Fruit fly (Drosophila melanogaster) whole organism, embryonic: Measurements from ENCODE around the gene Oatp74D.

Experiments used
- Bgb ChIP-seq: fragments of 200-800 bp; sonication (Bioruptor generic); IDR thresholded peaks from 2 replicates; pipeline ENCODE4 v1.3.6; 2022; ENCODE audit warnings: missing biosample characterization, missing genetic modification characterization; ENCODE audit not compliant: partially characterized antibody
- CG1529 ChIP-seq: fragments of 200-800 bp; sonication (Bioruptor generic); optimal IDR thresholded peaks from 3 replicates; lab custom pipeline; 2018; ENCODE audit warnings: missing biosample characterization, missing genetic modification characterization
- CG1647 ChIP-seq: fragments of 200-800 bp; sonication (Bioruptor generic); optimal IDR thresholded peaks from 3 replicates; lab custom pipeline; 2016; ENCODE audit warnings: missing biosample characterization, missing genetic modification characterization
- CG43689 ChIP-seq: fragments of 200-800 bp; sonication (Bioruptor generic); IDR thresholded peaks from 2 replicates; pipeline ENCODE4 v1.3.6; 2022; ENCODE audit warnings: missing biosample characterization, missing genetic modification characterization
- CkIIα-i1 ChIP-seq: fragments of 200-800 bp; sonication (Bioruptor generic); IDR thresholded peaks from 2 replicates; pipeline ENCODE4 v1.3.6; 2022; ENCODE audit warnings: missing biosample characterization, missing genetic modification characterization
- Nf-YC ChIP-seq: fragments of 200-800 bp; optimal IDR thresholded peaks from 3 replicates; lab custom pipeline; 2019; ENCODE audit warnings: missing biosample characterization, mild to moderate bottlenecking, missing genetic modification characterization, moderate library complexity
- TFAM ChIP-seq: fragments of 200-800 bp; sonication (Bioruptor generic); optimal IDR thresholded peaks from 2 replicates; lab custom pipeline; 2017; ENCODE audit warnings: missing biosample characterization, missing genetic modification characterization, inconsistent platforms
- ap ChIP-seq: fragments of 200-800 bp; sonication (Bioruptor generic); IDR thresholded peaks from 2 replicates; pipeline ENCODE4 v1.3.6; 2022; ENCODE audit warnings: missing biosample characterization, missing genetic modification characterization
- fu2 ChIP-seq: fragments of 200-800 bp; sonication (Bioruptor generic); optimal IDR thresholded peaks from 2 replicates; lab custom pipeline; 2016; ENCODE audit warnings: missing biosample characterization, missing genetic modification characterization
- jumu ChIP-seq: fragments of 200-800 bp; sonication (Bioruptor generic); optimal IDR thresholded peaks from 3 replicates; lab custom pipeline; 2016; ENCODE audit warnings: missing biosample characterization, missing genetic modification characterization
- mirr ChIP-seq: fragments of 200-800 bp; sonication (Bioruptor generic); optimal IDR thresholded peaks from 3 replicates; lab custom pipeline; 2018; ENCODE audit warnings: missing biosample characterization, mild to moderate bottlenecking, missing genetic modification characterization
- pan ChIP-seq, 4 experiments: fragments of >200 bp in 3 of 4; fragments of 200-800 bp in 1 of 4; sonication (Bioruptor generic) in 1 of 4; optimal IDR thresholded peaks in 3 of 4; IDR thresholded peaks in 1 of 4; 2 replicates each; pipeline versions ENCODE4 v1.3.6 to Lab custom; 2017 to 2022; ENCODE audit warnings: missing biosample characterization in 2 of 4, missing genetic modification characterization in 2 of 4, mixed read lengths in 1 of 4
- so ChIP-seq: fragments of 200-800 bp; sonication (Bioruptor generic); IDR thresholded peaks from 3 replicates; pipeline ENCODE4 v1.3.6; 2022; ENCODE audit warnings: missing biosample characterization, missing genetic modification characterization
- tin ChIP-seq: fragments of 200-800 bp; sonication (Bioruptor generic); optimal IDR thresholded peaks from 3 replicates; lab custom pipeline; 2016; ENCODE audit warnings: missing biosample characterization, missing genetic modification characterization

dm6 chr3L:17441602-17442001 lies 45.3 kb upstream of the Oatp74D start:
- TF ChIP-seq pan (optimal IDR thresholded peaks at IDR 0.05; lab: Kevin White, UChicago), result no peak
- TF ChIP-seq pan (GFP tag; optimal IDR thresholded peaks at IDR 0.05 in 1 of 2, IDR thresholded peaks at IDR 0.05 in 1 of 2), result no peak
- no peak for TF ChIP-seq ap
- no peak for TF ChIP-seq jumu (GFP tag; lab: Kevin White, UChicago)
- TF ChIP-seq Bgb, result no peak
- TF ChIP-seq mirr (GFP tag; lab: Kevin White, UChicago), result no peak
- no peak for TF ChIP-seq CkIIα-i1 (GFP tag; lab: Robert Waterston, UW)
- no peak for TF ChIP-seq Nf-YC
- no peak for TF ChIP-seq tin (GFP tag; lab: Kevin White, UChicago)
- TF ChIP-seq CG43689, result no peak
- no peak for TF ChIP-seq CG1529
- no peak for TF ChIP-seq so
- TF ChIP-seq fu2 (GFP tag; lab: Kevin White, UChicago), result no peak
- no peak for TF ChIP-seq TFAM (GFP tag; lab: Kevin White, UChicago)
- TF ChIP-seq CG1647 (GFP tag; lab: Kevin White, UChicago), result no peak
